Worm (Caenorhabditis elegans) whole organism, L3 larva: Measurements from ENCODE around the gene mrp-8.

Experiments used
- R02D3.7 ChIP-seq: fragments of 150-350 bp; optimal IDR thresholded peaks from 2 replicates; lab custom pipeline; 2014; ENCODE audit warnings: missing biosample characterization, missing genetic modification characterization
- ZK546.5 ChIP-seq: sonication (generic microtip); optimal IDR thresholded peaks from 2 replicates; lab custom pipeline; 2017; ENCODE audit warnings: missing biosample characterization, missing genetic modification characterization
- aly-2 ChIP-seq: fragments of 150-350 bp; optimal IDR thresholded peaks from 2 replicates; lab custom pipeline; 2014; ENCODE audit warnings: missing biosample characterization, missing genetic modification characterization
- ama-1 ChIP-seq: fragments of 150-350 bp; optimal IDR thresholded peaks from 2 replicates; lab custom pipeline; 2018
- ceh-16 ChIP-seq: sonication (generic microtip); optimal IDR thresholded peaks from 2 replicates; lab custom pipeline; 2017; ENCODE audit warnings: missing biosample characterization, missing genetic modification characterization
- ceh-28 ChIP-seq: fragments of 150-350 bp; optimal IDR thresholded peaks from 2 replicates; lab custom pipeline; 2014; ENCODE audit warnings: missing biosample characterization, missing genetic modification reagents, missing genetic modification characterization
- ceh-82 ChIP-seq: fragments of 150-350 bp; optimal IDR thresholded peaks from 2 replicates; lab custom pipeline; 2014; ENCODE audit warnings: missing biosample characterization, missing genetic modification characterization
- ceh-9 ChIP-seq: sonication (generic microtip); optimal IDR thresholded peaks from 2 replicates; lab custom pipeline; 2018; ENCODE audit warnings: missing biosample characterization, missing genetic modification characterization
- daf-12 ChIP-seq: fragments of 150-350 bp; optimal IDR thresholded peaks from 2 replicates; lab custom pipeline; 2014; ENCODE audit warnings: missing biosample characterization, missing genetic modification reagents, missing genetic modification characterization
- egl-27 ChIP-seq: sonication (generic microtip); optimal IDR thresholded peaks from 4 replicates; lab custom pipeline; 2017; ENCODE audit warnings: missing biosample characterization, missing genetic modification reagents, missing genetic modification characterization
- egl-5 ChIP-seq: fragments of 150-350 bp; optimal IDR thresholded peaks from 2 replicates; lab custom pipeline; 2017; ENCODE audit warnings: missing biosample characterization, missing genetic modification reagents, missing genetic modification characterization, inconsistent platforms
- elt-1 ChIP-seq: fragments of 150-350 bp; optimal IDR thresholded peaks from 2 replicates; lab custom pipeline; 2014; ENCODE audit warnings: missing biosample characterization, missing genetic modification characterization
- elt-2 ChIP-seq: sonication (generic microtip); optimal IDR thresholded peaks from 2 replicates; lab custom pipeline; 2016; ENCODE audit warnings: missing genetic modification reagents, mild to moderate bottlenecking, missing genetic modification characterization, missing compliant biosample characterization
- elt-3 ChIP-seq, 3 experiments: fragments of 150-350 bp in 1 of 3; sonication (generic microtip) in 2 of 3; optimal IDR thresholded peaks; 2 replicates in 2 of 3; 4 replicates in 1 of 3; lab custom pipeline; 2014 to 2017; ENCODE audit warnings: missing biosample characterization in 3 of 3, missing genetic modification characterization in 3 of 3
- eor-1 ChIP-seq, 2 experiments: fragments of 150-350 bp; optimal IDR thresholded peaks; 2 replicates each; lab custom pipeline; 2014 to 2018; ENCODE audit warnings: missing biosample characterization in 2 of 2, missing genetic modification characterization in 2 of 2
- fkh-10 ChIP-seq: sonication (generic microtip); optimal IDR thresholded peaks from 2 replicates; lab custom pipeline; 2017; ENCODE audit warnings: missing biosample characterization, missing genetic modification reagents, missing genetic modification characterization
- fkh-2 ChIP-seq: fragments of 150-350 bp; optimal IDR thresholded peaks from 2 replicates; lab custom pipeline; 2014; ENCODE audit warnings: missing biosample characterization, missing genetic modification reagents, missing genetic modification characterization
- fos-1 ChIP-seq: fragments of 150-350 bp; optimal IDR thresholded peaks from 2 replicates; lab custom pipeline; 2014; ENCODE audit warnings: missing biosample characterization, missing genetic modification characterization
- hmg-11 ChIP-seq: sonication (generic microtip); optimal IDR thresholded peaks from 2 replicates; lab custom pipeline; 2016; ENCODE audit warnings: missing genetic modification characterization, missing compliant biosample characterization
- jun-1 ChIP-seq: fragments of 150-350 bp; optimal IDR thresholded peaks from 2 replicates; lab custom pipeline; 2014; ENCODE audit warnings: missing biosample characterization, missing genetic modification reagents, missing genetic modification characterization
- lin-15B ChIP-seq: fragments of 150-350 bp; optimal IDR thresholded peaks from 2 replicates; lab custom pipeline; 2014; ENCODE audit warnings: missing biosample characterization, missing genetic modification characterization
- lin-39 ChIP-seq: fragments of 150-350 bp; optimal IDR thresholded peaks from 2 replicates; lab custom pipeline; 2018; ENCODE audit warnings: missing biosample characterization, missing genetic modification reagents, missing genetic modification characterization
- lsy-12 ChIP-seq: sonication (generic microtip); optimal IDR thresholded peaks from 2 replicates; lab custom pipeline; 2016; ENCODE audit warnings: mild to moderate bottlenecking, missing genetic modification characterization, missing compliant biosample characterization
- mdl-1 ChIP-seq: fragments of 150-350 bp; optimal IDR thresholded peaks from 2 replicates; lab custom pipeline; 2014; ENCODE audit warnings: missing biosample characterization, missing genetic modification characterization
- mml-1 ChIP-seq: fragments of 150-350 bp; sonication (generic microtip); optimal IDR thresholded peaks from 3 replicates; lab custom pipeline; 2014; ENCODE audit warnings: missing biosample characterization, missing genetic modification characterization
- nfya-1 ChIP-seq: sonication (generic microtip); optimal IDR thresholded peaks from 2 replicates; lab custom pipeline; 2017; ENCODE audit warnings: missing genetic modification characterization, mild to moderate bottlenecking, missing compliant biosample characterization, antibody characterized with exemption, moderate library complexity; ENCODE audit not compliant: insufficient read depth
- nhr-11 ChIP-seq: fragments of 150-350 bp; optimal IDR thresholded peaks from 2 replicates; lab custom pipeline; 2014; ENCODE audit warnings: missing biosample characterization, missing genetic modification characterization
- nhr-12 ChIP-seq: fragments of 150-350 bp; optimal IDR thresholded peaks from 2 replicates; lab custom pipeline; 2014; ENCODE audit warnings: missing biosample characterization, missing genetic modification characterization
- nhr-23 ChIP-seq: fragments of 150-350 bp; optimal IDR thresholded peaks from 2 replicates; lab custom pipeline; 2014; ENCODE audit warnings: missing biosample characterization, missing genetic modification reagents, missing genetic modification characterization
- nhr-237 ChIP-seq: fragments of 150-350 bp; optimal IDR thresholded peaks from 2 replicates; lab custom pipeline; 2014; ENCODE audit warnings: missing biosample characterization, missing genetic modification characterization
- nhr-25 ChIP-seq: sonication (generic microtip); optimal IDR thresholded peaks from 2 replicates; lab custom pipeline; 2017; ENCODE audit warnings: missing biosample characterization, missing genetic modification characterization
- nhr-28 ChIP-seq: fragments of 150-350 bp; optimal IDR thresholded peaks from 2 replicates; lab custom pipeline; 2014; ENCODE audit warnings: missing biosample characterization, missing genetic modification characterization
- nhr-43 ChIP-seq: sonication (generic microtip); optimal IDR thresholded peaks from 2 replicates; lab custom pipeline; 2016; ENCODE audit warnings: mild to moderate bottlenecking, missing genetic modification characterization, missing compliant biosample characterization; ENCODE audit not compliant: poor library complexity, severe bottlenecking
- nhr-67 ChIP-seq: fragments of 150-350 bp; optimal IDR thresholded peaks from 2 replicates; lab custom pipeline; 2014; ENCODE audit warnings: missing biosample characterization, missing genetic modification characterization
- nhr-76 ChIP-seq: fragments of 150-350 bp; sonication (generic microtip); optimal IDR thresholded peaks from 5 replicates; lab custom pipeline; 2014; ENCODE audit warnings: missing biosample characterization, missing genetic modification characterization
- nhr-77 ChIP-seq: fragments of 150-350 bp; optimal IDR thresholded peaks from 2 replicates; lab custom pipeline; 2014; ENCODE audit warnings: missing biosample characterization, missing genetic modification characterization
- pha-4 ChIP-seq: fragments of 150-350 bp; optimal IDR thresholded peaks from 2 replicates; lab custom pipeline; 2014; ENCODE audit warnings: missing biosample characterization, missing genetic modification reagents, missing genetic modification characterization
- pqm-1 ChIP-seq: fragments of 150-350 bp; optimal IDR thresholded peaks from 2 replicates; lab custom pipeline; 2017; ENCODE audit warnings: missing biosample characterization, missing genetic modification characterization, inconsistent platforms
- sea-2 ChIP-seq: fragments of 150-350 bp; sonication (generic microtip); optimal IDR thresholded peaks from 4 replicates; lab custom pipeline; 2014; ENCODE audit warnings: missing biosample characterization, missing genetic modification reagents, missing genetic modification characterization
- skn-1 ChIP-seq: fragments of 150-350 bp; optimal IDR thresholded peaks from 2 replicates; lab custom pipeline; 2014; ENCODE audit warnings: missing biosample characterization, missing genetic modification characterization
- snpc-4 ChIP-seq: fragments of 150-350 bp; optimal IDR thresholded peaks from 2 replicates; lab custom pipeline; 2014; ENCODE audit warnings: missing biosample characterization, missing genetic modification characterization
- tbx-2 ChIP-seq: sonication (generic microtip); optimal IDR thresholded peaks from 2 replicates; lab custom pipeline; 2016; ENCODE audit warnings: mild to moderate bottlenecking, missing genetic modification characterization, missing compliant biosample characterization
- unc-39 ChIP-seq: sonication (generic microtip); optimal IDR thresholded peaks from 4 replicates; lab custom pipeline; 2017; ENCODE audit warnings: missing biosample characterization, missing genetic modification characterization
- zag-1 ChIP-seq: fragments of 150-350 bp; optimal IDR thresholded peaks from 2 replicates; lab custom pipeline; 2014; ENCODE audit warnings: missing biosample characterization, missing genetic modification characterization
- ztf-11 ChIP-seq: fragments of 150-350 bp; optimal IDR thresholded peaks from 2 replicates; lab custom pipeline; 2014; ENCODE audit warnings: missing biosample characterization, missing genetic modification characterization
- ztf-4 ChIP-seq: fragments of 150-350 bp; optimal IDR thresholded peaks from 2 replicates; lab custom pipeline; 2014; ENCODE audit warnings: missing biosample characterization, missing genetic modification characterization

Gene mrp-8

DNA sequence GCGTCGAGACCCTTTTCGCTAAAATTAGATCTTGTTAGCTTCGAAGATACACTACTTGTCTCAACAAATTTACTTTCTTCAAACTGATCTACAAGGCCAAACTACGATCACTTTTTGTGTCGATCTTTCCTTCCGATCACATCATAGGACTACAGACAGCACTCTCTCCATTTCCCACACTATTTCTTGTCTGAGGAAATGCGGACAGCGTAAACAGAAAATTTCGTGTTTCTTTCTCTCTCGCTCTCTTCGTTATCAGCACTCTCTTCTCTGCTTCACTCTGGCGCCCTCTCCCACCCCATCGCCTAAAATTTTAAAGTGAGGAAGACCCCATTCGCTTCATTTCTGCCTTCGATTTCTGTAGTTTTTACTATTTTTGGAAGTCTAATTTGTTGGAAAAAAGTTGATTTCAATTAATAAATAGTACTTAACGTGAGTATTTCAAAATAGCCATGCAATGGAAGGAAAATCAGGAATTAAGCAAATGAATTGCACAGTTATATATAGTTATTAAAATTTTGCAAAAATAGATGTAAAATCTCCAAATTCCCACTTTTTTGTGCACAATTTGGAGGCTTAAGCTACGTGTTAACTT is 32.5 kb upstream of the mrp-8 start:
- TF ChIP-seq nhr-67, result no peak
- TF ChIP-seq fkh-10, result no peak
- no peak for TF ChIP-seq sea-2
- TF ChIP-seq ceh-28 (tag; lab: Kevin White, UChicago), result peak; percentile 43
- TF ChIP-seq aly-2 (tag; lab: Kevin White, UChicago), result no peak
- TF ChIP-seq skn-1 (tag; lab: Kevin White, UChicago), result no peak
- TF ChIP-seq elt-3 (tag; optimal IDR thresholded peaks at IDR 0.05; lab: Kevin White, UChicago), result no peak
- TF ChIP-seq snpc-4 (tag; lab: Kevin White, UChicago), result peak; percentile 38
- peak; percentile 57 for TF ChIP-seq pqm-1 (tag; lab: Kevin White, UChicago)
- no peak for TF ChIP-seq ZK546.5 (tag; lab: Kevin White, UChicago)
- TF ChIP-seq R02D3.7 (tag; lab: Kevin White, UChicago), result peak; percentile 5
- peak; percentile 85 for TF ChIP-seq jun-1 (tag; lab: Kevin White, UChicago)
- TF ChIP-seq nhr-23, result peak; percentile 47
- TF ChIP-seq ztf-11 (tag; lab: Kevin White, UChicago), result no peak
- TF ChIP-seq nhr-25 (tag; lab: Kevin White, UChicago), result peak; percentile 92
- no peak for TF ChIP-seq fkh-2 (tag; lab: Kevin White, UChicago)
- no peak for TF ChIP-seq ceh-16 (tag; lab: Kevin White, UChicago)
- TF ChIP-seq elt-2 (tag; lab: Kevin White, UChicago), result peak; percentile 72
- no peak for TF ChIP-seq nhr-28
- no peak for TF ChIP-seq ceh-9
- no peak for TF ChIP-seq mdl-1 (tag; lab: Kevin White, UChicago)
- TF ChIP-seq ztf-4 (tag; lab: Kevin White, UChicago), result no peak
- TF ChIP-seq nhr-77 (tag; lab: Kevin White, UChicago), result no peak
- no peak for TF ChIP-seq fos-1 (tag; lab: Kevin White, UChicago)
- peak; percentile 45 for TF ChIP-seq nhr-43 (tag; lab: Kevin White, UChicago)
- no peak for TF ChIP-seq nhr-11 (tag; lab: Kevin White, UChicago)
- TF ChIP-seq egl-5, result peak; percentile 12
- TF ChIP-seq lin-39 (tag; lab: Kevin White, UChicago), result no peak
- TF ChIP-seq pha-4 (tag; lab: Kevin White, UChicago), result peak; percentile 93
- no peak for TF ChIP-seq ceh-82 (tag; lab: Kevin White, UChicago)
- TF ChIP-seq elt-1 (tag; lab: Kevin White, UChicago), result peak; percentile 59
- no peak for TF ChIP-seq ama-1
- no peak for TF ChIP-seq mml-1 (tag; lab: Kevin White, UChicago)
- no peak for TF ChIP-seq lsy-12 (tag; lab: Kevin White, UChicago)
- no peak for TF ChIP-seq nhr-12
- no peak for TF ChIP-seq daf-12 (tag; lab: Kevin White, UChicago)
- no peak for TF ChIP-seq nhr-76 (tag; lab: Kevin White, UChicago)
- TF ChIP-seq unc-39, result no peak
- peak; percentile 64 for TF ChIP-seq lin-15B (tag; lab: Kevin White, UChicago)
- TF ChIP-seq zag-1 (tag; lab: Kevin White, UChicago), result no peak
- no peak for TF ChIP-seq tbx-2 (tag; lab: Kevin White, UChicago)
- no peak for TF ChIP-seq nhr-237 (tag; lab: Kevin White, UChicago)
- peak; percentile 89 for TF ChIP-seq nfya-1
- no peak for TF ChIP-seq eor-1 (tag; optimal IDR thresholded peaks at IDR 0.05; lab: Kevin White, UChicago)
- no peak for TF ChIP-seq egl-27 (tag; lab: Kevin White, UChicago)
- peak; percentile 84 for TF ChIP-seq hmg-11 (tag; lab: Kevin White, UChicago)
